Worm (Caenorhabditis elegans) whole organism, late embryonic: ENCODE data around the gene srx-137.

Source experiments
- C38D4.7 ChIP-seq: fragments of 200-800 bp; sonication (Bioruptor generic); optimal IDR thresholded peaks from 2 replicates; lab custom pipeline; 2018; ENCODE audit warnings: mild to moderate bottlenecking, missing genetic modification characterization, moderate library complexity, missing compliant biosample characterization
- K02D7.2 ChIP-seq: sonication (generic microtip); optimal IDR thresholded peaks from 2 replicates; lab custom pipeline; 2017; ENCODE audit warnings: mild to moderate bottlenecking, missing genetic modification characterization, missing compliant biosample characterization
- ahr-1 ChIP-seq: sonication (generic microtip); optimal IDR thresholded peaks from 2 replicates; lab custom pipeline; 2016; ENCODE audit warnings: missing genetic modification characterization, missing compliant biosample characterization
- ceh-18 ChIP-seq: sonication (generic microtip); optimal IDR thresholded peaks from 2 replicates; lab custom pipeline; 2016; ENCODE audit warnings: missing genetic modification characterization, missing compliant biosample characterization
- ceh-19 ChIP-seq: fragments of 200-800 bp; sonication (Bioruptor generic); optimal IDR thresholded peaks from 2 replicates; lab custom pipeline; 2018; ENCODE audit warnings: mild to moderate bottlenecking, missing genetic modification characterization, missing compliant biosample characterization
- ceh-2 ChIP-seq: sonication (generic microtip); optimal IDR thresholded peaks from 2 replicates; lab custom pipeline; 2016; ENCODE audit warnings: missing genotype, missing genetic modification characterization, missing compliant biosample characterization
- ceh-22 ChIP-seq: sonication (generic microtip); optimal IDR thresholded peaks from 2 replicates; lab custom pipeline; 2017; ENCODE audit warnings: missing biosample characterization, missing genetic modification characterization
- ceh-31 ChIP-seq: sonication (generic microtip); optimal IDR thresholded peaks from 2 replicates; lab custom pipeline; 2016; ENCODE audit warnings: missing genetic modification characterization, missing compliant biosample characterization
- ceh-45 ChIP-seq: fragments of 200-800 bp; sonication (Bioruptor generic); IDR thresholded peaks from 2 replicates; pipeline ENCODE4 v1.3.6; 2022; ENCODE audit warnings: missing genetic modification reagents, missing genetic modification characterization, missing compliant biosample characterization
- dmd-4 ChIP-seq: sonication (generic microtip); optimal IDR thresholded peaks from 2 replicates; lab custom pipeline; 2016; ENCODE audit warnings: borderline replicate concordance, missing genetic modification characterization, missing compliant biosample characterization
- dve-1 ChIP-seq: sonication (generic microtip); optimal IDR thresholded peaks from 2 replicates; lab custom pipeline; 2017; ENCODE audit warnings: antibody characterized with exemption, mild to moderate bottlenecking, missing genetic modification characterization, missing compliant biosample characterization
- elt-2 ChIP-seq: sonication (generic microtip); optimal IDR thresholded peaks from 2 replicates; lab custom pipeline; 2016; ENCODE audit warnings: missing genetic modification reagents, missing genetic modification characterization, missing compliant biosample characterization
- eyg-1 ChIP-seq: sonication (generic microtip); optimal IDR thresholded peaks from 2 replicates; lab custom pipeline; 2016; ENCODE audit warnings: missing genotype, missing genetic modification characterization, missing compliant biosample characterization
- fax-1 ChIP-seq: sonication (generic microtip); optimal IDR thresholded peaks from 2 replicates; lab custom pipeline; 2016; ENCODE audit warnings: missing genotype, missing genetic modification characterization, missing compliant biosample characterization
- gmeb-2 ChIP-seq: sonication (generic microtip); optimal IDR thresholded peaks from 2 replicates; lab custom pipeline; 2016; ENCODE audit warnings: missing genetic modification characterization, inconsistent platforms, missing compliant biosample characterization
- hlh-13 ChIP-seq: fragments of 200-800 bp; sonication (Bioruptor generic); optimal IDR thresholded peaks from 2 replicates; lab custom pipeline; 2018; ENCODE audit warnings: mild to moderate bottlenecking, missing genetic modification characterization, missing compliant biosample characterization
- hlh-15 ChIP-seq: sonication (generic microtip); optimal IDR thresholded peaks from 2 replicates; lab custom pipeline; 2016; ENCODE audit warnings: missing genetic modification characterization, missing compliant biosample characterization
- hlh-30 ChIP-seq: sonication (generic microtip); optimal IDR thresholded peaks from 2 replicates; lab custom pipeline; 2017; ENCODE audit warnings: antibody characterized with exemption, missing genetic modification characterization, missing compliant biosample characterization; ENCODE audit not compliant: insufficient read depth
- hlh-6 ChIP-seq: sonication (generic microtip); optimal IDR thresholded peaks from 2 replicates; lab custom pipeline; 2016; ENCODE audit warnings: missing genotype, missing genetic modification characterization, missing compliant biosample characterization
- hlh-8 ChIP-seq: sonication (generic microtip); optimal IDR thresholded peaks from 2 replicates; lab custom pipeline; 2016; ENCODE audit warnings: missing genotype, missing genetic modification characterization, missing compliant biosample characterization
- mec-3 ChIP-seq: sonication (generic microtip); optimal IDR thresholded peaks from 2 replicates; lab custom pipeline; 2016; ENCODE audit warnings: borderline replicate concordance, missing genetic modification characterization, missing compliant biosample characterization
- nfya-1 ChIP-seq: sonication (generic microtip); optimal IDR thresholded peaks from 2 replicates; lab custom pipeline; 2017; ENCODE audit warnings: missing genetic modification characterization, mild to moderate bottlenecking, missing compliant biosample characterization, antibody characterized with exemption, moderate library complexity
- nhr-11 ChIP-seq: fragments of 150-350 bp; optimal IDR thresholded peaks from 2 replicates; lab custom pipeline; 2014; ENCODE audit warnings: missing biosample characterization, missing genetic modification characterization
- pax-1 ChIP-seq: fragments of 150-350 bp; optimal IDR thresholded peaks from 2 replicates; lab custom pipeline; 2014; ENCODE audit warnings: missing biosample characterization, missing genetic modification characterization
- pha-2 ChIP-seq: sonication (generic microtip); optimal IDR thresholded peaks from 2 replicates; lab custom pipeline; 2017; ENCODE audit warnings: mild to moderate bottlenecking, missing genetic modification characterization, missing compliant biosample characterization
- pqm-1 ChIP-seq: sonication (generic microtip); optimal IDR thresholded peaks from 2 replicates; lab custom pipeline; 2016; ENCODE audit warnings: missing genetic modification characterization, missing compliant biosample characterization
- ref-2 ChIP-seq: sonication (generic microtip); optimal IDR thresholded peaks from 2 replicates; lab custom pipeline; 2016; ENCODE audit warnings: missing genetic modification characterization, missing compliant biosample characterization
- syd-9 ChIP-seq: sonication (generic microtip); optimal IDR thresholded peaks from 2 replicates; lab custom pipeline; 2016; ENCODE audit warnings: mild to moderate bottlenecking, missing genetic modification characterization, moderate library complexity, missing compliant biosample characterization
- tbx-2 ChIP-seq: sonication (generic microtip); optimal IDR thresholded peaks from 2 replicates; lab custom pipeline; 2016; ENCODE audit warnings: missing genetic modification characterization, missing compliant biosample characterization
- unc-3 ChIP-seq, 2 experiments: fragments of 200-800 bp in 1 of 2; sonication (Bioruptor generic) in 1 of 2; sonication (generic microtip) in 1 of 2; conservative IDR thresholded peaks in 1 of 2; optimal IDR thresholded peaks in 1 of 2; 2 replicates each; pipeline versions ENCODE4 v1.3.6 to Lab custom; 2016 to 2022; ENCODE audit warnings: missing compliant biosample characterization in 2 of 2, missing genetic modification characterization in 2 of 2, missing genetic modification reagents in 1 of 2
- ztf-16 ChIP-seq: sonication (generic microtip); optimal IDR thresholded peaks from 2 replicates; lab custom pipeline; 2017; ENCODE audit warnings: missing genetic modification characterization, missing compliant biosample characterization

The srx-137 gene

DNA sequence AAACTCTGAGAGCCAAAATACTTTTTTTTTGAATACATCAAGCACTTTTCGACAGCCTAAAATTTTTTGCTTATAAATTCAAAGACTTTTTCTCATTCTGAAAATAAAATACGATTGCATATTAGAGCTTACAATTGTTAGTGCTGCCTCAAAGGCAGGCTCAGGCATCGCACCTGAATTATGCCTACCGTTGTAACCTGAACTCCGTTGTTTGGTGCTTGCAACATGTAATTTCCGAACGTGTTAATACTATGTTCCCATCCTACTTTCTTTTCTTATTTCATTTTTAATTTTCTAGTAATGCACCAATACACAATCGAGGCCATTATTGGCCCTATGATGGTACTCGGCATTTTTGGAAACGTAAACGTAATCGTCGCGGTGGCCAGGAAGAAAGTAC is 24.8 kb downstream of the srx-137 start, which contains the start of gene srsx-19:
Gene srsx-19 (plus strand): TSS at position 301 of the 400 bp plus-strand sequence.
- TF ChIP-seq K02D7.2 (no peak), hlh-30 (tag; lab: Kevin White, UChicago) (no peak), ceh-2 (tag; lab: Kevin White, UChicago) (no peak), unc-3 (GFP tag; conservative IDR thresholded peaks at IDR 0.05; lab: Robert Waterston, UW) (no peak), unc-3 (tag; optimal IDR thresholded peaks at IDR 0.05; lab: Kevin White, UChicago) (no peak), syd-9 (tag; lab: Kevin White, UChicago) (no peak), pqm-1 (tag; lab: Kevin White, UChicago) (no peak), gmeb-2 (tag; lab: Kevin White, UChicago) (no peak), ceh-19 (GFP tag; lab: Kevin White, UChicago) (no peak), mec-3 (tag; lab: Kevin White, UChicago) (no peak), ztf-16 (tag; lab: Kevin White, UChicago) (no peak), ceh-45 (GFP tag; lab: Robert Waterston, UW) (no peak), pax-1 (tag; lab: Kevin White, UChicago) (no peak), pha-2 (tag; lab: Kevin White, UChicago) (no peak), nfya-1 (no peak), dmd-4 (no peak), dve-1 (tag; lab: Kevin White, UChicago) (no peak), hlh-6 (no peak)

DNA sequence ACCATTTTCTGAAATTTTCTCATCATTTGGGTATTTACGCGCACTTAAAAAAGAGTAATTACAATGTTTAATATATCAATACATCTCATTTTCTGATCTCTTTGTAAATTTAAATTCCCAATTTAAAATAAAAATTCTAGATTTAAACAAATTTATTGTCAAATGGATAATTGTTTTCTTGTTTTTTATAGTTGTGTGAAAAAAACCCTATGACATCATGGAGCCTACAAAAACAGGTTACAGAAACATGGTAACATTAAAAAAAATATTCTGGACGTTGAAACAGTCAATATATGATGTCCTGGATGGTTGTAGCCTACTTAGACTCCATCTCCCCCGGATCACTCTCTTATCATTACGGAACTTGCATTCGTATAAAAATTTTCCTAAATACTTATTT is 26.9 kb downstream of the srx-137 start, which contains the start of gene spp-12:
Gene spp-12 (plus strand): TSS at position 301 of the 400 bp plus-strand sequence.
- no peak for TF ChIP-seq pqm-1 (tag; lab: Kevin White, UChicago)
- TF ChIP-seq K02D7.2: no peak

ce11 chrV:13890473-13890872 is 27.9 kb downstream of the srx-137 start, which contains the start of gene lbp-8:
Gene lbp-8 (plus strand): TSS chrV:13890773.
- no peak for TF ChIP-seq ahr-1 (tag; lab: Kevin White, UChicago)
- TF ChIP-seq hlh-6: no peak

ce11 chrV:13891489-13891888 is 28.9 kb downstream of the srx-137 start:
- no peak for TF ChIP-seq eyg-1 (tag; lab: Kevin White, UChicago)
- no peak for TF ChIP-seq K02D7.2
- no peak for TF ChIP-seq hlh-8 (tag; lab: Kevin White, UChicago)
- no peak for TF ChIP-seq gmeb-2 (tag; lab: Kevin White, UChicago)
- TF ChIP-seq ceh-18 (tag; lab: Kevin White, UChicago): no peak
- no peak for TF ChIP-seq ceh-31
- no peak for TF ChIP-seq hlh-13 (GFP tag; lab: Kevin White, UChicago)
- no peak for TF ChIP-seq C38D4.7
- TF ChIP-seq fax-1 (tag; lab: Kevin White, UChicago): no peak
- no peak for TF ChIP-seq dmd-4
- no peak for TF ChIP-seq nhr-11 (tag; lab: Kevin White, UChicago)
- TF ChIP-seq ref-2 (tag; lab: Kevin White, UChicago): no peak
- no peak for TF ChIP-seq hlh-15
- TF ChIP-seq pha-2 (tag; lab: Kevin White, UChicago): no peak
- TF ChIP-seq ceh-22 (tag; lab: Kevin White, UChicago): no peak
- TF ChIP-seq, all 69 proteins: peak for 0

DNA sequence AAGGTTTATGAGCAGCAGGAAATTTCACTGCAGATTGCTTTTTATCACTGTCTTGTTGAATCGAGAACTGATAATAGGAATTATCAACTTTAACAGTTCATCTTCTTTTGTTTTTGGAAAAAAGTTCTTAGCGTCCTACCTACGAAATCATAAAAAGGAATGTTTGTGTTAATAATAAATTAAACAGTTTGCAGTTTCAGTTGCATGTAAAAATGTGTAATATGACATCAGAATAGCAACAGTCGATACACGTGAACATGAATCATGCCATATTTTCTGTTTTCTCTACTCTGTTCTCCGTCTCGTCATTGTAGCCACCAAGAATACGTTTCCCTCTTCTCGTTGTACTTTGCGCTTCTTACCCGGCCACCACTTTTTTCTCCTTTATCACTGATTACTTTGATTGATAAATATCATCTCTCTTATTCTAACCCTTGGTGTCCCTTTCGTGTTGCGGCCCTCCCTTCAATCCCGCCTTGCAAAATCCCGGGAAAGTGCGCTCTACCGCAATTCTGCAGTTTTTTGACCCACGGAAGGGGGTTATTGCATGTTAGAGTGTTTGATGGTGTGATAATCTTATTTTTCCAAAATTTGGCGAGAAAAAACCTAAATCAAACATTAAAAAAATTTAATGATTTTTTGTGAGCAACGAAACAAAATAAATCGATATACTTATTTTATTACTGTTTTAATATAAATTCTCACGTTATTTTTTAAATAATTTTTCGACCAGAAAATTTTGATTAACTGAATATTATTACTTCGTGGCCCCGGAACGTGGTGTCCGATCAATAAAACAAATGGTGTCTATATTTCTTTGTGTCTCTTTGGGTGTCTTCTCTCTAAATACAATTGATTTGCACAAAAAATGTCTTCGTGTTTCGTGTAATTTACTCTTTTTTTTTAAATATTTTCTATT is 30.1 kb downstream of the srx-137 start, which contains the start of gene sptl-3:
Gene sptl-3 (plus strand): TSS at position 869 of the 919 bp plus-strand sequence.
- TF ChIP-seq tbx-2 (tag; lab: Kevin White, UChicago) (peak; percentile 31), ahr-1 (tag; lab: Kevin White, UChicago) (no peak), elt-2 (tag; lab: Kevin White, UChicago) (peak; percentile 46)
